Fruit fly (Drosophila melanogaster) whole organism, embryonic: ENCODE results near the gene CG6972.
A peak's percentile ranks its signal among the peaks of the same experiment; 100 is the strongest.

Experiments used
- Adf1 ChIP-seq: fragments of 200-800 bp; sonication (Bioruptor generic); IDR thresholded peaks from 2 replicates; pipeline ENCODE4 v1.3.6; 2022; ENCODE audit warnings: missing biosample characterization, missing genetic modification characterization
- Atf-2 ChIP-seq: fragments of 200-800 bp; sonication (Bioruptor generic); optimal IDR thresholded peaks from 2 replicates; lab custom pipeline; 2016; ENCODE audit warnings: missing biosample characterization, missing genetic modification characterization
- Bgb ChIP-seq: fragments of 200-800 bp; sonication (Bioruptor generic); IDR thresholded peaks from 2 replicates; pipeline ENCODE4 v1.3.6; 2022; ENCODE audit warnings: missing biosample characterization, missing genetic modification characterization; ENCODE audit not compliant: partially characterized antibody
- CG1024 ChIP-seq: fragments of 200-800 bp; sonication (Bioruptor generic); IDR thresholded peaks from 2 replicates; pipeline ENCODE4 v1.3.6; 2022; ENCODE audit warnings: missing biosample characterization, missing genetic modification characterization
- CG10431 ChIP-seq: fragments of 200-800 bp; sonication (Bioruptor generic); optimal IDR thresholded peaks from 3 replicates; lab custom pipeline; 2018; ENCODE audit warnings: missing biosample characterization, mild to moderate bottlenecking, missing genetic modification characterization
- CG10543 ChIP-seq: fragments of 200-800 bp; sonication (Bioruptor generic); optimal IDR thresholded peaks from 3 replicates; lab custom pipeline; 2017; ENCODE audit warnings: missing biosample characterization, mild to moderate bottlenecking, missing genetic modification characterization, moderate library complexity
- CG10654 ChIP-seq: fragments of 200-800 bp; sonication (Bioruptor generic); optimal IDR thresholded peaks from 2 replicates; lab custom pipeline; 2016; ENCODE audit warnings: missing biosample characterization, missing genetic modification characterization
- CG11398 ChIP-seq: fragments of 200-800 bp; sonication (Bioruptor generic); optimal IDR thresholded peaks from 2 replicates; lab custom pipeline; 2016; ENCODE audit warnings: missing biosample characterization, missing genetic modification characterization
- CG12104 ChIP-seq: fragments of 200-800 bp; sonication (Bioruptor generic); optimal IDR thresholded peaks from 3 replicates; lab custom pipeline; 2016; ENCODE audit warnings: missing biosample characterization, missing genetic modification characterization
- CG13287 ChIP-seq: fragments of 200-800 bp; sonication (Bioruptor generic); IDR thresholded peaks from 2 replicates; pipeline ENCODE4 v1.3.6; 2022; ENCODE audit warnings: missing biosample characterization, missing genetic modification characterization; ENCODE audit not compliant: partially characterized antibody
- CG15269 ChIP-seq: fragments of 200-800 bp; sonication (Bioruptor generic); optimal IDR thresholded peaks from 2 replicates; lab custom pipeline; 2018; ENCODE audit warnings: missing biosample characterization, mild to moderate bottlenecking, missing genetic modification characterization, moderate library complexity
- CG15514 ChIP-seq: fragments of 200-800 bp; sonication (Bioruptor generic); optimal IDR thresholded peaks from 3 replicates; lab custom pipeline; 2017; ENCODE audit warnings: missing biosample characterization, missing genetic modification characterization, mild to moderate bottlenecking, moderate library complexity, missing genetic modification reagents
- CG15601 ChIP-seq: fragments of 200-800 bp; sonication (Bioruptor generic); optimal IDR thresholded peaks from 3 replicates; lab custom pipeline; 2019; ENCODE audit warnings: missing biosample characterization, mild to moderate bottlenecking, missing genetic modification characterization, moderate library complexity
- CG15696 ChIP-seq: fragments of 200-800 bp; sonication (Bioruptor generic); optimal IDR thresholded peaks from 2 replicates; lab custom pipeline; 2019; ENCODE audit warnings: missing biosample characterization, mild to moderate bottlenecking, missing genetic modification characterization, moderate library complexity
- CG1832 ChIP-seq: fragments of 200-800 bp; sonication (Bioruptor generic); optimal IDR thresholded peaks from 2 replicates; lab custom pipeline; 2017; ENCODE audit warnings: missing biosample characterization, mild to moderate bottlenecking, missing genetic modification characterization, inconsistent platforms
- CG2712 ChIP-seq: fragments of 200-800 bp; optimal IDR thresholded peaks from 3 replicates; lab custom pipeline; 2019; ENCODE audit warnings: missing biosample characterization, mild to moderate bottlenecking, missing genetic modification characterization, moderate library complexity
- CG31365 ChIP-seq: fragments of 200-800 bp; sonication (Bioruptor generic); optimal IDR thresholded peaks from 2 replicates; lab custom pipeline; 2018; ENCODE audit warnings: missing biosample characterization, mild to moderate bottlenecking, missing genetic modification characterization
- CG31441 ChIP-seq: fragments of 200-800 bp; sonication (Bioruptor generic); IDR thresholded peaks from 2 replicates; pipeline ENCODE4 v1.3.6; 2022; ENCODE audit warnings: missing biosample characterization, missing genetic modification characterization
- CG4282 ChIP-seq: fragments of 200-800 bp; sonication (Bioruptor generic); optimal IDR thresholded peaks from 2 replicates; lab custom pipeline; 2016; ENCODE audit warnings: missing biosample characterization, missing genetic modification characterization
- CG5245 ChIP-seq: fragments of 200-800 bp; sonication (Bioruptor generic); optimal IDR thresholded peaks from 3 replicates; lab custom pipeline; 2016; ENCODE audit warnings: missing biosample characterization, missing genetic modification characterization
- CG7372 ChIP-seq: fragments of 200-800 bp; sonication (Bioruptor generic); IDR thresholded peaks from 2 replicates; pipeline ENCODE4 v1.3.6; 2022; ENCODE audit warnings: missing biosample characterization, missing genetic modification characterization
- CG7987 ChIP-seq: fragments of 200-800 bp; sonication (Bioruptor generic); optimal IDR thresholded peaks from 2 replicates; lab custom pipeline; 2018; ENCODE audit warnings: missing biosample characterization, mild to moderate bottlenecking, missing genetic modification characterization, moderate library complexity
- CG8290 ChIP-seq, 3 experiments: fragments of 200-800 bp; sonication (Bioruptor generic); optimal IDR thresholded peaks; 2 replicates each; lab custom pipeline; 2016 to 2019; ENCODE audit warnings: missing biosample characterization in 3 of 3, missing genetic modification characterization in 3 of 3, mild to moderate bottlenecking in 2 of 3, moderate library complexity in 1 of 3
- Eip74EF ChIP-seq, 2 experiments: fragments of 200-800 bp in 1 of 2; fragments of >200 bp in 1 of 2; sonication (Bioruptor generic) in 1 of 2; optimal IDR thresholded peaks; 2 replicates each; lab custom pipeline; 2017 to 2019; ENCODE audit warnings: missing biosample characterization in 2 of 2, missing genetic modification characterization in 2 of 2, mild to moderate bottlenecking in 1 of 2, moderate library complexity in 1 of 2
- GATAe ChIP-seq: fragments of 200-800 bp; sonication (Bioruptor generic); conservative IDR thresholded peaks from 2 replicates; pipeline ENCODE4 v1.3.6; 2022; ENCODE audit warnings: missing biosample characterization, missing genetic modification characterization
- Hsf ChIP-seq: fragments of 200-800 bp; sonication (Bioruptor generic); optimal IDR thresholded peaks from 3 replicates; lab custom pipeline; 2016; ENCODE audit warnings: missing biosample characterization, missing genetic modification characterization
- Mad ChIP-seq: fragments of 200-800 bp; sonication (Bioruptor generic); optimal IDR thresholded peaks from 2 replicates; lab custom pipeline; 2016; ENCODE audit warnings: missing biosample characterization, missing genetic modification characterization
- NK7.1 ChIP-seq: fragments of 200-800 bp; sonication (Bioruptor generic); optimal IDR thresholded peaks from 3 replicates; lab custom pipeline; 2016; ENCODE audit warnings: missing biosample characterization, missing genetic modification characterization
- Oli ChIP-seq: fragments of 200-800 bp; sonication (Bioruptor generic); optimal IDR thresholded peaks from 2 replicates; lab custom pipeline; 2018; ENCODE audit warnings: missing biosample characterization, mild to moderate bottlenecking, missing genetic modification characterization, moderate library complexity
- Pdp1 ChIP-seq, 2 experiments: fragments of 200-800 bp; sonication (Bioruptor generic); optimal IDR thresholded peaks; 3 replicates each; lab custom pipeline; 2016; ENCODE audit warnings: missing biosample characterization in 2 of 2, missing genetic modification characterization in 2 of 2, mild to moderate bottlenecking in 1 of 2, moderate library complexity in 1 of 2
- Ptx1 ChIP-seq: fragments of 200-800 bp; sonication (Bioruptor generic); IDR thresholded peaks from 2 replicates; pipeline ENCODE4 v1.3.6; 2022; ENCODE audit warnings: missing biosample characterization, missing genetic modification characterization
- Scr ChIP-seq: fragments of 200-800 bp; sonication (Bioruptor generic); IDR thresholded peaks from 2 replicates; pipeline ENCODE4 v1.3.6; 2022; ENCODE audit warnings: missing biosample characterization, missing genetic modification characterization; ENCODE audit not compliant: partially characterized antibody
- Side ChIP-seq: fragments of 200-800 bp; sonication (Bioruptor generic); optimal IDR thresholded peaks from 2 replicates; lab custom pipeline; 2016; ENCODE audit warnings: missing biosample characterization, missing genetic modification characterization
- bsh ChIP-seq, 2 experiments: fragments of 200-800 bp; sonication (Bioruptor generic); optimal IDR thresholded peaks; 2 replicates each; lab custom pipeline; 2017 to 2018; ENCODE audit warnings: mild to moderate bottlenecking in 2 of 2, missing biosample characterization in 2 of 2, missing genetic modification characterization in 2 of 2, moderate library complexity in 1 of 2
- cad ChIP-seq: fragments of >200 bp; optimal IDR thresholded peaks from 2 replicates; lab custom pipeline; 2017; ENCODE audit warnings: missing biosample characterization, missing genetic modification characterization
- cas ChIP-seq: fragments of 200-800 bp; sonication (Bioruptor generic); IDR thresholded peaks from 2 replicates; pipeline ENCODE4 v1.3.6; 2022; ENCODE audit warnings: missing biosample characterization, missing genetic modification characterization
- caup ChIP-seq: fragments of 200-800 bp; sonication (Bioruptor generic); optimal IDR thresholded peaks from 3 replicates; lab custom pipeline; 2017; ENCODE audit warnings: missing biosample characterization, mild to moderate bottlenecking, missing genetic modification characterization, moderate library complexity; ENCODE audit not compliant: severe bottlenecking
- cg ChIP-seq: fragments of 200-800 bp; sonication (Bioruptor generic); optimal IDR thresholded peaks from 3 replicates; lab custom pipeline; 2019; ENCODE audit warnings: missing biosample characterization, mild to moderate bottlenecking, missing genetic modification characterization, moderate library complexity
- crp ChIP-seq, 2 experiments: fragments of 200-800 bp; sonication (Bioruptor generic); optimal IDR thresholded peaks; 2 replicates in 1 of 2; 3 replicates in 1 of 2; lab custom pipeline; 2017; ENCODE audit warnings: missing biosample characterization in 2 of 2, missing genetic modification characterization in 2 of 2, mild to moderate bottlenecking in 1 of 2, moderate library complexity in 1 of 2
- ems ChIP-seq: fragments of 200-800 bp; sonication (Bioruptor generic); optimal IDR thresholded peaks from 3 replicates; lab custom pipeline; 2016; ENCODE audit warnings: missing biosample characterization, missing genetic modification characterization
- fru ChIP-seq: fragments of >200 bp; optimal IDR thresholded peaks from 2 replicates; lab custom pipeline; 2017
- gcm ChIP-seq: fragments of 200-800 bp; sonication (Bioruptor generic); optimal IDR thresholded peaks from 2 replicates; lab custom pipeline; 2019; ENCODE audit warnings: missing biosample characterization, mild to moderate bottlenecking, missing genetic modification characterization, moderate library complexity
- lab ChIP-seq: fragments of 200-800 bp; sonication (Bioruptor generic); optimal IDR thresholded peaks from 3 replicates; lab custom pipeline; 2017; ENCODE audit warnings: missing biosample characterization, missing genetic modification characterization, mild to moderate bottlenecking, moderate library complexity, missing genetic modification reagents
- maf-S ChIP-seq: fragments of 200-800 bp; sonication (Bioruptor generic); optimal IDR thresholded peaks from 2 replicates; lab custom pipeline; 2016; ENCODE audit warnings: missing biosample characterization, missing genetic modification characterization
- org-1 ChIP-seq: fragments of 200-800 bp; sonication (Bioruptor generic); optimal IDR thresholded peaks from 2 replicates; lab custom pipeline; 2017; ENCODE audit warnings: missing biosample characterization, missing genetic modification characterization
- sens-2 ChIP-seq: fragments of 200-800 bp; sonication (Bioruptor generic); IDR thresholded peaks from 2 replicates; pipeline ENCODE4 v1.3.6; 2022; ENCODE audit warnings: missing biosample characterization, missing genetic modification characterization
- slp2 ChIP-seq: fragments of 200-800 bp; sonication (Bioruptor generic); optimal IDR thresholded peaks from 2 replicates; lab custom pipeline; 2016; ENCODE audit warnings: missing biosample characterization, missing genetic modification characterization
- stwl ChIP-seq: fragments of 200-800 bp; sonication (Bioruptor generic); optimal IDR thresholded peaks from 3 replicates; lab custom pipeline; 2018; ENCODE audit warnings: missing biosample characterization, mild to moderate bottlenecking, missing genetic modification characterization, moderate library complexity
- tin ChIP-seq: fragments of 200-800 bp; sonication (Bioruptor generic); optimal IDR thresholded peaks from 3 replicates; lab custom pipeline; 2016; ENCODE audit warnings: missing biosample characterization, missing genetic modification characterization
- unpg ChIP-seq: fragments of 200-800 bp; sonication (Bioruptor generic); optimal IDR thresholded peaks from 3 replicates; lab custom pipeline; 2018; ENCODE audit warnings: missing biosample characterization, mild to moderate bottlenecking, missing genetic modification characterization, moderate library complexity

The CG6972 gene

DNA sequence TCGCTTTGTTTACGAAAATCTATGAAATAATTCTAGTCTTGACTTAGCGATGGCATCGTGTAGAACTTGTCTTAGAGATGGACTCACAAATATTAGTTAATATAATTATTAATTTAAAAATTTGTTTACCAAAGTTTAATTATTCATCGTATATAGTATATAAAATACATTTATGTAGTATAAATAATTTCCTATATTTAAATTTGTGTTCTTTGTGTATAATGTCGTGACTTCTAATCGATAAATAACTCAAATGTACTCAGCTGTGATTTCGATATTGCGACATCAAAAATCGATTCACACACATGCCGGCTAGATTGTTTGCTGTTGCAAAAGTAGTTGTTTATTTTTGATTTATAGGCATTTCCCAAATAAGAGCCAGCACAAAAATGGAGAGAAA, 11.5 kb upstream of the CG6972 start, which contains the start of the genes wfs1 and Nup133 (continued):
- no peak for TF ChIP-seq lab (GFP tag; lab: Kevin White, UChicago)
- TF ChIP-seq cas = no peak
- peak; percentile 75 for TF ChIP-seq Bgb
- TF ChIP-seq CG31365 = no peak
- TF ChIP-seq CG15514 (GFP tag; lab: Kevin White, UChicago) = peak; percentile 60
- peak; percentile 73 for TF ChIP-seq stwl (tag; lab: Kevin White, UChicago)
- TF ChIP-seq cad = no peak
- TF ChIP-seq fru (lab: Kevin White, UChicago) = no peak
- TF ChIP-seq CG5245 (GFP tag; lab: Kevin White, UChicago) = peak; percentile 32
- no peak for TF ChIP-seq NK7.1 (GFP tag; lab: Kevin White, UChicago)
- TF ChIP-seq ems (GFP tag; lab: Kevin White, UChicago) = no peak
- TF ChIP-seq tin (GFP tag; lab: Kevin White, UChicago) = peak; percentile 70
- no peak for TF ChIP-seq Side (GFP tag; lab: Kevin White, UChicago)
- TF ChIP-seq CG2712 = peak; percentile 92
- no peak for TF ChIP-seq Mad (GFP tag; lab: Kevin White, UChicago)
- no peak for TF ChIP-seq CG15269 (tag; lab: Kevin White, UChicago)
- TF ChIP-seq CG4282 (GFP tag; lab: Kevin White, UChicago) = no peak
- no peak for TF ChIP-seq maf-S
- peak in 1 of 2 experiments; percentile 52 for TF ChIP-seq crp (GFP tag; optimal IDR thresholded peaks at IDR 0.05; lab: Kevin White, UChicago)
- TF ChIP-seq unpg (GFP tag; lab: Kevin White, UChicago) = peak; percentile 84
- TF ChIP-seq Eip74EF (GFP tag; optimal IDR thresholded peaks at IDR 0.05; lab: Kevin White, UChicago) = no peak
- peak; percentile 97 for TF ChIP-seq CG31441 (GFP tag; lab: Robert Waterston, UW)
- TF ChIP-seq CG10654 (GFP tag; lab: Kevin White, UChicago) = peak; percentile 64
- no peak for TF ChIP-seq caup (GFP tag; lab: Kevin White, UChicago)
- peak; percentile 35 for TF ChIP-seq CG12104 (GFP tag; lab: Kevin White, UChicago)
- no peak for TF ChIP-seq Hsf (GFP tag; lab: Kevin White, UChicago)
- peak; percentile 18 for TF ChIP-seq cg
- no peak for TF ChIP-seq CG10543
- TF ChIP-seq Ptx1 = peak; percentile 73
- no peak for TF ChIP-seq CG8290 (GFP tag; optimal IDR thresholded peaks at IDR 0.05; lab: Kevin White, UChicago)
- TF ChIP-seq CG8290 (tag; optimal IDR thresholded peaks at IDR 0.05; lab: Kevin White, UChicago) = no peak
- no peak for TF ChIP-seq sens-2 (GFP tag; lab: Robert Waterston, UW)
- no peak for TF ChIP-seq CG11398 (GFP tag; lab: Kevin White, UChicago)
- no peak for TF ChIP-seq CG1832 (GFP tag; lab: Kevin White, UChicago)
- no peak for TF ChIP-seq gcm
- peak; percentile 92 for TF ChIP-seq CG15696 (tag; lab: Kevin White, UChicago)
- peak; percentile 45 for TF ChIP-seq CG7987 (GFP tag; lab: Kevin White, UChicago)
- TF ChIP-seq Scr (GFP tag; lab: Robert Waterston, UW) = peak; percentile 93
- TF ChIP-seq CG7372 = peak; percentile 65
- peak; percentile 15 for TF ChIP-seq org-1 (GFP tag; lab: Kevin White, UChicago)
- no peak; the same call in 1 of the 2 replicates for TF ChIP-seq CG1024 (GFP tag; lab: Robert Waterston, UW)
- TF ChIP-seq Pdp1 (GFP tag; optimal IDR thresholded peaks at IDR 0.05; lab: Kevin White, UChicago) = no peak
- peak; percentile 66 for TF ChIP-seq Oli
- peak; percentile 86 for TF ChIP-seq CG15601 (tag; lab: Kevin White, UChicago)
- no peak for TF ChIP-seq slp2 (GFP tag; lab: Kevin White, UChicago)
- TF ChIP-seq GATAe (GFP tag; lab: Robert Waterston, UW) = no peak
- 0 out of 2 replicates have a peak, but pooled peaks have one; percentile 31 for TF ChIP-seq Adf1 (GFP tag; lab: Robert Waterston, UW)
- TF ChIP-seq CG13287 (GFP tag; lab: Robert Waterston, UW) = peak; percentile 97
- no peak for TF ChIP-seq CG10431 (GFP tag; lab: Kevin White, UChicago)
- peak in 1 of 2 experiments; percentile 82 for TF ChIP-seq bsh (GFP tag; optimal IDR thresholded peaks at IDR 0.05; lab: Kevin White, UChicago)
- TF ChIP-seq Atf-2 = no peak
